Worm (Caenorhabditis elegans): ENCODE data around the gene ets-7.

Gene ets-7

ce11 chrV:7538018-7538417 is 20.6 kb downstream of the ets-7 start, which contains the start of gene C54F6.12:
Gene C54F6.12 (minus strand): TSS chrV:7538118.
- TF ChIP-seq tbx-37 (GFP tag; conservative IDR thresholded peaks at IDR 0.05) (no peak), tbx-11 (GFP tag; IDR thresholded peaks at IDR 0.05) (no peak), ets-7 (tag; optimal IDR thresholded peaks at IDR 0.05) (no peak), ama-1 (optimal IDR thresholded peaks at IDR 0.05) (no peak), aly-1 (tag; optimal IDR thresholded peaks at IDR 0.05) (no peak)

DNA sequence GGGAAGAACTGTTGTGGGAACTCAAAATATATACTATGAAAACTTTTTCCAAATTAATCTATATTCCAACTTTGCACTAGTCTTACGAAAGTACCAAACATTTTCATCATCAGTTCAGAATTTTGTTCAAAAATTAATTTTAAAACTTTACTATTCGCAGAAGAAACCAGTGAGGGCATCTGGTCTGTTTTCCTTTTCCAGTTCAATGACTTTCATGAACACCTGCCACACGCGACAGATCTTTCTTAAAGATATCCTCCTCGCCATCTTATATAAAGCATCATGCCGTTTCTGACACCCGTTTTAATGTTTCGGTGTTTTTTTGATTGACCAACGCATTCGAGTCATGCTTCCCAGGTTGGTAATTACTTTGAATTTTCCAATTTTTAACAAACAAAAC is 25.6 kb downstream of the ets-7 start, which contains the start of gene C54F6.3:
Gene C54F6.3 (plus strand): TSS at position 301 of the 400 bp plus-strand sequence.
- TF ChIP-seq ama-1 (optimal IDR thresholded peaks at IDR 0.05) (no peak), hnd-1 (tag; optimal IDR thresholded peaks at IDR 0.05) (no peak), hmbx-1 (tag; optimal IDR thresholded peaks at IDR 0.05) (no peak), tbx-37 (GFP tag; conservative IDR thresholded peaks at IDR 0.05) (no peak), tbx-11 (GFP tag; IDR thresholded peaks at IDR 0.05) (no peak), B0310.2 (tag; optimal IDR thresholded peaks at IDR 0.05) (no peak), ets-7 (tag; optimal IDR thresholded peaks at IDR 0.05) (no peak), F13C5.2 (tag; optimal IDR thresholded peaks at IDR 0.05) (no peak), scrt-1 (GFP tag; IDR thresholded peaks at IDR 0.05) (no peak), ceh-36 (tag; optimal IDR thresholded peaks at IDR 0.05) (no peak)

- no peak for TF ChIP-seq pes-1 (GFP tag; IDR thresholded peaks at IDR 0.05)
- TF ChIP-seq hmg-4 (GFP tag; optimal IDR thresholded peaks at IDR 0.05): no peak
- TF ChIP-seq F13C5.2 (tag; optimal IDR thresholded peaks at IDR 0.05): no peak
- TF ChIP-seq aly-1 (tag; optimal IDR thresholded peaks at IDR 0.05): no peak
- TF ChIP-seq ceh-36 (tag; optimal IDR thresholded peaks at IDR 0.05): no peak
- TF ChIP-seq hnd-1 (tag; optimal IDR thresholded peaks at IDR 0.05): no peak
- no peak for TF ChIP-seq tbx-11 (GFP tag; IDR thresholded peaks at IDR 0.05)
- no peak for TF ChIP-seq sea-1 (GFP tag; conservative IDR thresholded peaks at IDR 0.05)
- no peak for TF ChIP-seq tbx-37 (GFP tag; conservative IDR thresholded peaks at IDR 0.05)
- no peak for TF ChIP-seq ama-1 (optimal IDR thresholded peaks at IDR 0.05)
- TF ChIP-seq B0310.2 (tag; optimal IDR thresholded peaks at IDR 0.05): no peak
These were observed 28.8 kb downstream of the ets-7 start, which contains the start of gene swt-2 for ce11 chrV:7529840-7530239. Gene swt-2 (plus strand): TSS chrV:7530140.

DNA sequence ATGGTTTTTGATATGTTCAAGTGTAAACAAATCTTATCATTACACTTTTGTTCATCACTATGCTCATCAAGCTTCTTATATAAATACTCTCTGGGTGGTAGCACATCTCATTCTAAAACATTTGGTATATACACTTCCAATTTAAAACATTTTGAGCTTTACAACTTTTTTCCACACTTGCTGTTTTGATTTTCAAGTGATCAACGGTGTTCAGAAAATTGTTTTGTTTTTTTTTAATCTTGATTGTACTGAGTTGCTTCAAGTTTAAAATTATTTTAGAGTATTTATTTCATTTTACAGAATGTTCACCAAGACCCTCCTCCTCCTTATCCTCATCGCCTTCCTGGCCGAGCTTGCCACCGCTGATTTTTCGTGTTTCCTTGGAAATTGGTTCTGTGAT is 29.8 kb downstream of the ets-7 start, which contains the start of gene C54F6.5:
Gene C54F6.5 (plus strand): TSS at position 301 of the 400 bp plus-strand sequence.
- TF ChIP-seq pes-1 (GFP tag; IDR thresholded peaks at IDR 0.05): no peak
- no peak for TF ChIP-seq B0310.2 (tag; optimal IDR thresholded peaks at IDR 0.05)
- TF ChIP-seq hnd-1 (tag; optimal IDR thresholded peaks at IDR 0.05): no peak
- TF ChIP-seq tbx-37 (GFP tag; conservative IDR thresholded peaks at IDR 0.05): no peak
- no peak for TF ChIP-seq tbx-11 (GFP tag; IDR thresholded peaks at IDR 0.05)
- TF ChIP-seq aly-1 (tag; optimal IDR thresholded peaks at IDR 0.05): no peak
- TF ChIP-seq ets-7 (tag; optimal IDR thresholded peaks at IDR 0.05): no peak
- TF ChIP-seq flt-1 (GFP tag; IDR thresholded peaks at IDR 0.05): no peak
- TF ChIP-seq ama-1 (optimal IDR thresholded peaks at IDR 0.05): no peak
- no peak for TF ChIP-seq hmg-4 (GFP tag; optimal IDR thresholded peaks at IDR 0.05)
- no peak for TF ChIP-seq ceh-36 (tag; optimal IDR thresholded peaks at IDR 0.05)
- TF ChIP-seq tra-4 (tag; optimal IDR thresholded peaks at IDR 0.05): no peak
- TF ChIP-seq F13C5.2 (tag; optimal IDR thresholded peaks at IDR 0.05): no peak
- no peak for TF ChIP-seq ceh-13 (GFP tag; optimal IDR thresholded peaks at IDR 0.05)

- TF ChIP-seq ets-7 (tag; optimal IDR thresholded peaks at IDR 0.05): no peak
- no peak for TF ChIP-seq sea-1 (GFP tag; conservative IDR thresholded peaks at IDR 0.05)
- TF ChIP-seq hmg-4 (GFP tag; optimal IDR thresholded peaks at IDR 0.05): no peak
- no peak for TF ChIP-seq ama-1 (optimal IDR thresholded peaks at IDR 0.05)
- no peak for TF ChIP-seq aly-1 (tag; optimal IDR thresholded peaks at IDR 0.05)
- no peak for TF ChIP-seq tra-4 (tag; optimal IDR thresholded peaks at IDR 0.05)
- no peak for TF ChIP-seq pes-1 (GFP tag; IDR thresholded peaks at IDR 0.05)
- TF ChIP-seq ceh-13 (GFP tag; optimal IDR thresholded peaks at IDR 0.05): no peak
- TF ChIP-seq tbx-11 (GFP tag; IDR thresholded peaks at IDR 0.05): no peak
- no peak for TF ChIP-seq hmbx-1 (tag; optimal IDR thresholded peaks at IDR 0.05)
- no peak for TF ChIP-seq flt-1 (GFP tag; IDR thresholded peaks at IDR 0.05)
- no peak for TF ChIP-seq scrt-1 (GFP tag; IDR thresholded peaks at IDR 0.05)
These were observed 31.4 kb downstream of the ets-7 start, which contains the start of gene C54F6.17 for ce11 chrV:7527153-7527552. Gene C54F6.17 (plus strand): TSS chrV:7527453.

- TF ChIP-seq F13C5.2 (tag; optimal IDR thresholded peaks at IDR 0.05) (no peak), ama-1 (optimal IDR thresholded peaks at IDR 0.05) (no peak), hmg-4 (GFP tag; optimal IDR thresholded peaks at IDR 0.05) (no peak), ceh-13 (GFP tag; optimal IDR thresholded peaks at IDR 0.05) (no peak), hnd-1 (tag; optimal IDR thresholded peaks at IDR 0.05) (no peak), B0310.2 (tag; optimal IDR thresholded peaks at IDR 0.05) (no peak)
These were observed 32.9 kb downstream of the ets-7 start, which contains the start of gene C54F6.18 for ce11 chrV:7525695-7526094. Gene C54F6.18 (plus strand): TSS chrV:7525995.

DNA sequence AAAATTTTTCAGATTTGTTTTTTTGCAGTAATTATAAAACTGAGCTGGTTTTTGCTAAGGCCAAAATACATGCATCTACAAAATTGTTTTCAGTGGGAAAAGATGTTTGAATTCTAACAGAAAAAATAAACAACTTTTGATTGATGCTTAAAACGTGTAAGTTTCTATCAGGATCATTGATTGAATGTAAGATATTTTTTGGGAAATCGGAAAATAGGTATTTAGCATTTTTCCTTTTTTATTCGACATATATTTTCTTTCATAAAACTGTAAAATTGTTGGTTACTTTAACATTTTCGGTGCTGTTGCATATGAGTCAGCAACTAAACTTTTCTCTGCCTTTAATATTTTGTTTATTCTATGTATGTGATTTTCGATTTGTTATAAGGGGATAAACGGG is 34.1 kb downstream of the ets-7 start, which contains the start of gene C54F6.20:
Gene C54F6.20 (plus strand): TSS at position 301 of the 400 bp plus-strand sequence.
- TF ChIP-seq F13C5.2 (tag; optimal IDR thresholded peaks at IDR 0.05): no peak
- no peak for TF ChIP-seq sea-1 (GFP tag; conservative IDR thresholded peaks at IDR 0.05)
- TF ChIP-seq hnd-1 (tag; optimal IDR thresholded peaks at IDR 0.05): no peak
- no peak for TF ChIP-seq flt-1 (GFP tag; IDR thresholded peaks at IDR 0.05)
- no peak for TF ChIP-seq pes-1 (GFP tag; IDR thresholded peaks at IDR 0.05)

DNA sequence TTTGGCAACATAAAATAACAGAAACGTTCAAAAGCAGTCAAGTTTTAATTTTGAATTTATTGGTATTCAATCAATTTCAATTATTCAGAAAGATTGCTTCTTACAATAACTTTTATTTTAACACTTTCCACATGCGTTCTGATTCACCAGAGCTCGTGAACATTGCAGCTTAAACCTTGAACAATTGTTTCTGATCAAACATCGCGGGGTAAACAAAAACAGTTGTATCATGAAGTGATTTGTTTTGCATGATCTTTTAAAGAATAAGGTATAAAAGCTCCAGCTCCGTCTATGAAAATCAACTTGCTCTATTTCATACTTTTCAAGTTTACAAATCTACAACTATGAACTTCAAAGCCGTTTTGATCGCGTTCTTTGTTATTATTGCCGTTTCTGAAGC is 35.2 kb downstream of the ets-7 start, which contains the start of gene C54F6.6:
Gene C54F6.6 (plus strand): TSS at position 301 of the 400 bp plus-strand sequence.
- TF ChIP-seq tbx-37 (GFP tag; conservative IDR thresholded peaks at IDR 0.05) (no peak), aly-1 (tag; optimal IDR thresholded peaks at IDR 0.05) (no peak), B0310.2 (tag; optimal IDR thresholded peaks at IDR 0.05) (no peak), ceh-13 (GFP tag; optimal IDR thresholded peaks at IDR 0.05) (no peak), scrt-1 (GFP tag; IDR thresholded peaks at IDR 0.05) (no peak), tra-4 (tag; optimal IDR thresholded peaks at IDR 0.05) (no peak), tbx-11 (GFP tag; IDR thresholded peaks at IDR 0.05) (no peak), ets-7 (tag; optimal IDR thresholded peaks at IDR 0.05) (no peak), ama-1 (optimal IDR thresholded peaks at IDR 0.05) (no peak), pes-1 (GFP tag; IDR thresholded peaks at IDR 0.05) (no peak), sea-1 (GFP tag; conservative IDR thresholded peaks at IDR 0.05) (no peak), hmg-4 (GFP tag; optimal IDR thresholded peaks at IDR 0.05) (no peak), hmbx-1 (tag; optimal IDR thresholded peaks at IDR 0.05) (no peak), F13C5.2 (tag; optimal IDR thresholded peaks at IDR 0.05) (no peak), hnd-1 (tag; optimal IDR thresholded peaks at IDR 0.05) (no peak), flt-1 (GFP tag; IDR thresholded peaks at IDR 0.05) (no peak), ceh-36 (tag; optimal IDR thresholded peaks at IDR 0.05) (no peak)

All from whole organism, early embryonic.